Fruit fly (Drosophila melanogaster): ENCODE measurements around the gene dos.
A peak's percentile ranks its signal among the peaks of the same experiment; 100 is the strongest.

The dos gene

dm6 chr3L:2578737-2579136, 10.5 kb upstream of the dos start (continued):
- TF ChIP-seq B-H2 (GFP tag; optimal IDR thresholded peaks at IDR 0.05) (no peak), Dad (GFP tag; optimal IDR thresholded peaks at IDR 0.05) (peak; percentile 33), CG2202 (tag; optimal IDR thresholded peaks at IDR 0.05) (peak; percentile 62), Mes4 (GFP tag; optimal IDR thresholded peaks at IDR 0.05) (no peak), CG12236 (GFP tag; optimal IDR thresholded peaks at IDR 0.05) (no peak), trh (GFP tag; optimal IDR thresholded peaks at IDR 0.05) (no peak), CG10979 (tag; optimal IDR thresholded peaks at IDR 0.05) (peak; percentile 79), Ssrp (tag; optimal IDR thresholded peaks at IDR 0.05) (peak; percentile 72), CG14860 (GFP tag; IDR thresholded peaks at IDR 0.05; ENCODE audit: partially characterized antibody) (no peak), ind (GFP tag; optimal IDR thresholded peaks at IDR 0.05) (peak; percentile 55), al (GFP tag; IDR thresholded peaks at IDR 0.05) (peak; percentile 40; the same call in 1 of the 2 replicates), CG7786 (GFP tag; optimal IDR thresholded peaks at IDR 0.05) (peak; percentile 21), Meics (GFP tag; optimal IDR thresholded peaks at IDR 0.05) (peak; percentile 55), jumu (GFP tag; optimal IDR thresholded peaks at IDR 0.05) (no peak), CoRest (tag; optimal IDR thresholded peaks at IDR 0.05) (peak; percentile 76), ap (GFP tag; IDR thresholded peaks at IDR 0.05) (peak; percentile 23; the same call in 1 of the 2 replicates), sim (GFP tag; IDR thresholded peaks at IDR 0.05) (no peak), aop (GFP tag; IDR thresholded peaks at IDR 0.05) (no peak), CG10654 (GFP tag; optimal IDR thresholded peaks at IDR 0.05) (peak; percentile 27), jigr1 (GFP tag; IDR thresholded peaks at IDR 0.05) (no peak), her (GFP tag; optimal IDR thresholded peaks at IDR 0.05) (no peak), Usf (GFP tag; optimal IDR thresholded peaks at IDR 0.05) (peak; percentile 19), Max (GFP tag; optimal IDR thresholded peaks at IDR 0.05) (peak; percentile 53), ftz-f1 (GFP tag; optimal IDR thresholded peaks at IDR 0.05) (no peak), Six4 (GFP tag; optimal IDR thresholded peaks at IDR 0.05) (peak; percentile 51), Chrac-16 (GFP tag; optimal IDR thresholded peaks at IDR 0.05) (peak; percentile 56), rib (GFP tag; IDR thresholded peaks at IDR 0.05) (no peak), pho (GFP tag; optimal IDR thresholded peaks at IDR 0.05) (no peak), tup (GFP tag; optimal IDR thresholded peaks at IDR 0.05) (peak; percentile 43), vfl (GFP tag; optimal IDR thresholded peaks at IDR 0.05) (no peak), CG18476 (GFP tag; optimal IDR thresholded peaks at IDR 0.05) (peak; percentile 48), p53 (GFP tag; optimal IDR thresholded peaks at IDR 0.05) (no peak), gfzf (GFP tag; optimal IDR thresholded peaks at IDR 0.05) (no peak), CG11696 (GFP tag; IDR thresholded peaks at IDR 0.05) (no peak), NC2α (GFP tag; optimal IDR thresholded peaks at IDR 0.05) (peak; percentile 0), Dek (tag; optimal IDR thresholded peaks at IDR 0.05) (peak; percentile 27), Doc2 (GFP tag; IDR thresholded peaks at IDR 0.05) (no peak), eve (GFP tag; optimal IDR thresholded peaks at IDR 0.05) (peak in 1 of 2 experiments; percentile 55), HLH3B (GFP tag; IDR thresholded peaks at IDR 0.05) (peak; percentile 73), stc (GFP tag; IDR thresholded peaks at IDR 0.05) (0 out of 2 replicates have a peak, but pooled peaks have one; percentile 38), Hr78 (GFP tag; optimal IDR thresholded peaks at IDR 0.05) (peak in 1 of 2 experiments; percentile 52), Dbx (GFP tag; IDR thresholded peaks at IDR 0.05) (no peak), Dp (GFP tag; optimal IDR thresholded peaks at IDR 0.05) (no peak), CG7271 (tag; optimal IDR thresholded peaks at IDR 0.05) (no peak), hth (optimal IDR thresholded peaks at IDR 0.05) (no peak), CG12104 (GFP tag; optimal IDR thresholded peaks at IDR 0.05) (peak; percentile 8), dysf (GFP tag; IDR thresholded peaks at IDR 0.05) (peak; percentile 66), mam (GFP tag; optimal IDR thresholded peaks at IDR 0.05) (peak; percentile 62), zf30C (GFP tag; optimal IDR thresholded peaks at IDR 0.05) (no peak), CG17328 (GFP tag; IDR thresholded peaks at IDR 0.05) (peak; percentile 74), CG9727 (GFP tag; optimal IDR thresholded peaks at IDR 0.05) (peak; percentile 59), CG17829 (tag; optimal IDR thresholded peaks at IDR 0.05) (peak; percentile 63), yki (optimal IDR thresholded peaks at IDR 0.05) (no peak)
